Fruit fly (Drosophila melanogaster): ENCODE results near the gene CG18170.

CG18170 gene

DNA sequence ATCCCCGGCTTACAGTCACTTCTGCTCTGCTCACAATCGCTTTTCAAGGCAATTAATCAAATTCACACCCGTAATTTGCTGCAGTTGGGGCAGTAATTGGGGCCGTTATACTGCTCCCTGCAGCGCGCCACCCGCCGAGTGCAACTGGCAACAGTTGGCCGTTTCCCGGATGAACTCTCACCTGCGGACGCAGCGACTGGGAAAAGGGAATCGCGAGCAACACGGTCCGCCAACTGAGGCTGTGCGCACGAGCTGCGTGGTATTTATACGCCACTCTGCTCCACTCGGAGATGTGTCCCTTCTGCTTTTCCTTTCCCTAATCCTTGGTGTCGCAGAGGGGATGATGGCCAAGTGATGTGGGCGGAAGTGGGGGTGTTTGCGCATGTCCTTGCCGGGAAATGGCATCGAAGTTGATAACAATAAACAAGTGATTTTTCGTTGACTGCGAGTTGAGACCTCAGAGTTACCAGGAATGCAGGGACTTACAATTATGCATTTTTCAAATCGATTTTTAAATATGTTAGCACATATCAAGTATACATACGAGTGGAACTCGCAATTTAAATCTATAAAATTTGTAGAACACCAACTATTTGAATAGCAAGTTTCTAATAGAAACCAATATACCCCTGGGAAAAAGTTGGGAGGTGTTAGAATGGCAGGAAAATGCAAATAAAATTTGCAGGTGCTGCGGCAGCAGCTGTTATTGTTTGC lies 26.5 kb downstream of the CG18170 start, which contains the start of gene GC (continued):
- TF ChIP-seq CG16779 (GFP tag; IDR thresholded peaks at IDR 0.05), result peak; percentile 37; the same call in 1 of the 2 replicates
- no peak for TF ChIP-seq dmrt11E (tag; optimal IDR thresholded peaks at IDR 0.05)
- TF ChIP-seq CG8478 (optimal IDR thresholded peaks at IDR 0.05), result no peak
- peak; percentile 5 for TF ChIP-seq CG15514 (GFP tag; optimal IDR thresholded peaks at IDR 0.05)
- TF ChIP-seq CG7786 (GFP tag; optimal IDR thresholded peaks at IDR 0.05), result peak; percentile 16
- TF ChIP-seq bcd (GFP tag; optimal IDR thresholded peaks at IDR 0.05), result no peak
- TF ChIP-seq h (optimal IDR thresholded peaks at IDR 0.05), result no peak
- TF ChIP-seq CG6689 (GFP tag; IDR thresholded peaks at IDR 0.05), result peak; percentile 32; the same call in 1 of the 2 replicates
- peak; percentile 26 for TF ChIP-seq Sox102F (GFP tag; optimal IDR thresholded peaks at IDR 0.05)
- peak; percentile 5 for TF ChIP-seq CoRest (tag; optimal IDR thresholded peaks at IDR 0.05)
- TF ChIP-seq CG9932 (GFP tag; IDR thresholded peaks at IDR 0.05), result peak; percentile 53
- TF ChIP-seq dpn (GFP tag; optimal IDR thresholded peaks at IDR 0.05), result peak in 1 of 2 experiments; percentile 16
- peak; percentile 34; the same call in 1 of the 2 replicates for TF ChIP-seq HLH3B (GFP tag; IDR thresholded peaks at IDR 0.05)
- TF ChIP-seq CG30403 (GFP tag; optimal IDR thresholded peaks at IDR 0.05), result peak; percentile 15
- 0 out of 3 replicates have a peak, but pooled peaks have one; percentile 25 for TF ChIP-seq zen2 (GFP tag; IDR thresholded peaks at IDR 0.05; ENCODE audit: partially characterized antibody)
- peak; percentile 4 for TF ChIP-seq CG12391 (tag; optimal IDR thresholded peaks at IDR 0.05)
- peak; percentile 60 for TF ChIP-seq D19B (GFP tag; optimal IDR thresholded peaks at IDR 0.05)

DNA sequence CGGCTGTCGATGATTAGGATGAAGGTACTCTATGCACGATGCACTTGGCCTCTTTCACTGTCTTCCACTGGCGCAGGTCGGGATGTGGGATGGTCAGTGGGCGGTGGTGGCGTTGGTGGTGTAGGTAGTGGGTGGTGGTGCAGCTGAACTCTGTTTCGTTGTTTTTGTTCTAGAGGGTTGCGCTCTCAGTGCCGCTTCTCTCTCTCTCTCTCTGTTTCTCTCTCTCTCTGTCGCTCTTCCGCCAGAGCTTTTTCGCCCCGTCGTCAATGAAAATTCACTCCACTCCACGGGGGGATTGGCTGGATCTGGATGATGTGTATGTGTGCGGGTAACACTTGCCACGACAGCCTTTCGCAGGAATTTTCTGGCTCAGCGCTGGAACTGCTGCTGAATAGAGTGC lies 34.1 kb downstream of the CG18170 start:
- TF ChIP-seq ind (GFP tag; optimal IDR thresholded peaks at IDR 0.05) (no peak), D19B (GFP tag; optimal IDR thresholded peaks at IDR 0.05) (no peak), CG17359 (tag; optimal IDR thresholded peaks at IDR 0.05) (no peak), CG11085 (GFP tag; IDR thresholded peaks at IDR 0.05) (no peak), Gsc (GFP tag; IDR thresholded peaks at IDR 0.05) (no peak), CG11723 (GFP tag; optimal IDR thresholded peaks at IDR 0.05) (no peak), CG30431 (GFP tag; optimal IDR thresholded peaks at IDR 0.05) (no peak), NC2α (GFP tag; optimal IDR thresholded peaks at IDR 0.05) (no peak), kay (GFP tag; optimal IDR thresholded peaks at IDR 0.05) (no peak), CG13123 (GFP tag; optimal IDR thresholded peaks at IDR 0.05) (no peak), emc (GFP tag; optimal IDR thresholded peaks at IDR 0.05) (no peak), Elba2 (GFP tag; optimal IDR thresholded peaks at IDR 0.05) (peak; percentile 12), Trl (optimal IDR thresholded peaks at IDR 0.05) (peak; percentile 55 to 76), Trl (GFP tag; optimal IDR thresholded peaks at IDR 0.05) (no peak), gfzf (GFP tag; optimal IDR thresholded peaks at IDR 0.05) (no peak), onecut (GFP tag; IDR thresholded peaks at IDR 0.05) (no peak), CG18011 (GFP tag; optimal IDR thresholded peaks at IDR 0.05) (no peak), CG9215 (GFP tag; IDR thresholded peaks at IDR 0.05) (no peak), nmo (GFP tag; optimal IDR thresholded peaks at IDR 0.05) (no peak), CG10462 (GFP tag; optimal IDR thresholded peaks at IDR 0.05) (no peak), CG4328 (GFP tag; optimal IDR thresholded peaks at IDR 0.05) (no peak), CG42726 (GFP tag; IDR thresholded peaks at IDR 0.05; ENCODE audit: partially characterized antibody) (no peak), seq (GFP tag; IDR thresholded peaks at IDR 0.05) (peak; percentile 37; the same call in 1 of the 2 replicates), Sox102F (GFP tag; optimal IDR thresholded peaks at IDR 0.05) (no peak), knrl (GFP tag; IDR thresholded peaks at IDR 0.05; ENCODE audit: partially characterized antibody) (no peak), Camta (GFP tag; optimal IDR thresholded peaks at IDR 0.05) (no peak), z (GFP tag; IDR thresholded peaks at IDR 0.05) (0 out of 3 replicates have a peak, but pooled peaks have one; percentile 22), Med (GFP tag) (peak; percentile 50), bbx (GFP tag; IDR thresholded peaks at IDR 0.05; ENCODE audit: partially characterized antibody) (no peak), gt (GFP tag; IDR thresholded peaks at IDR 0.05) (no peak), Hr51 (GFP tag; optimal IDR thresholded peaks at IDR 0.05) (no peak), rib (GFP tag; IDR thresholded peaks at IDR 0.05) (no peak), ftz-f1 (GFP tag; optimal IDR thresholded peaks at IDR 0.05) (no peak), CG1832 (GFP tag; optimal IDR thresholded peaks at IDR 0.05) (peak; percentile 27), CG10543 (GFP tag; optimal IDR thresholded peaks at IDR 0.05) (no peak)

Measured in whole organism, embryonic.